Worm (Caenorhabditis elegans) whole organism, L1 larva: Measurements from ENCODE around the gene Y43F8C.3.

ENCODE experiments used
- alr-1 ChIP-seq: fragments of 200-800 bp; sonication (Bioruptor generic); optimal IDR thresholded peaks from 2 replicates; lab custom pipeline; 2018; ENCODE audit warnings: borderline replicate concordance, mild to moderate bottlenecking, missing genetic modification characterization, missing compliant biosample characterization
- ces-1 ChIP-seq: fragments of 150-350 bp; optimal IDR thresholded peaks from 2 replicates; lab custom pipeline; 2014; ENCODE audit warnings: missing biosample characterization, missing genetic modification reagents, missing genetic modification characterization
- mdl-1 ChIP-seq, 2 experiments: fragments of 150-350 bp; optimal IDR thresholded peaks; 2 replicates each; lab custom pipeline; 2014 to 2017; ENCODE audit warnings: missing biosample characterization in 2 of 2, missing genetic modification characterization in 2 of 2, inconsistent platforms in 1 of 2
- nhr-237 ChIP-seq: fragments of 150-350 bp; optimal IDR thresholded peaks from 2 replicates; lab custom pipeline; 2014; ENCODE audit warnings: missing biosample characterization, missing genetic modification characterization
- nhr-76 ChIP-seq: sonication (generic microtip); optimal IDR thresholded peaks from 2 replicates; lab custom pipeline; 2017; ENCODE audit warnings: missing biosample characterization, missing genetic modification characterization
- nhr-85 ChIP-seq: sonication (generic microtip); peaks from one replicate; lab custom pipeline; 2016; ENCODE audit warnings: missing genetic modification characterization, inconsistent platforms, missing compliant biosample characterization
- tbx-2 ChIP-seq: sonication (generic microtip); optimal IDR thresholded peaks from 2 replicates; lab custom pipeline; 2016; ENCODE audit warnings: missing genetic modification characterization, missing compliant biosample characterization
- ztf-4 ChIP-seq: fragments of 150-350 bp; optimal IDR thresholded peaks from 2 replicates; lab custom pipeline; 2014; ENCODE audit warnings: missing biosample characterization, missing genetic modification characterization

- no peak for TF ChIP-seq mdl-1 (tag; optimal IDR thresholded peaks at IDR 0.05; lab: Kevin White, UChicago)
- no peak for TF ChIP-seq alr-1 (tag; lab: Kevin White, UChicago)
- TF ChIP-seq ces-1 = no peak
- no peak for TF ChIP-seq tbx-2
- TF ChIP-seq nhr-237 (tag; lab: Kevin White, UChicago) = no peak
- no peak for TF ChIP-seq nhr-85
- no peak for TF ChIP-seq nhr-76 (tag; lab: Kevin White, UChicago)
- TF ChIP-seq ztf-4 (tag; lab: Kevin White, UChicago) = no peak
These were observed 9.3 kb downstream of the Y43F8C.3 start, which contains the start of gene nlp-26 for ce11 chrV:19613161-19613560.
